Fruit fly (Drosophila melanogaster) whole organism, prepupa: ENCODE measurements around the gene CG34417.

Experiments
- CG10631 ChIP-seq: fragments of 200-800 bp; sonication (Bioruptor generic); optimal IDR thresholded peaks from 2 replicates; lab custom pipeline; 2016; ENCODE audit warnings: missing biosample characterization, missing genetic modification characterization
- CG10669 ChIP-seq: fragments of 200-800 bp; sonication (Bioruptor generic); optimal IDR thresholded peaks from 3 replicates; lab custom pipeline; 2018; ENCODE audit warnings: missing biosample characterization, mild to moderate bottlenecking, missing genetic modification characterization, moderate library complexity
- CG11294 ChIP-seq: fragments of 200-800 bp; sonication (Bioruptor generic); IDR thresholded peaks from 2 replicates; pipeline ENCODE4 v1.3.6; 2022; ENCODE audit warnings: missing biosample characterization, missing genetic modification characterization
- CG11762 ChIP-seq: fragments of 200-800 bp; sonication (Bioruptor generic); optimal IDR thresholded peaks from 3 replicates; lab custom pipeline; 2016; ENCODE audit warnings: missing biosample characterization, missing genetic modification characterization; ENCODE audit not compliant: insufficient read depth
- CG11902 ChIP-seq: fragments of 200-800 bp; sonication (Bioruptor generic); optimal IDR thresholded peaks from 3 replicates; lab custom pipeline; 2016; ENCODE audit warnings: missing biosample characterization, missing genetic modification characterization
- CG15336 ChIP-seq: fragments of 200-800 bp; sonication (Bioruptor generic); IDR thresholded peaks from 2 replicates; pipeline ENCODE4 v1.3.6; 2022; ENCODE audit warnings: missing biosample characterization, missing genetic modification characterization
- CG1621 ChIP-seq: fragments of 200-800 bp; sonication (Bioruptor generic); optimal IDR thresholded peaks from 3 replicates; lab custom pipeline; 2018; ENCODE audit warnings: missing biosample characterization, mild to moderate bottlenecking, missing genetic modification characterization
- CG3032 ChIP-seq: fragments of 200-800 bp; optimal IDR thresholded peaks from 2 replicates; lab custom pipeline; 2019; ENCODE audit warnings: missing biosample characterization, mild to moderate bottlenecking, missing genetic modification characterization, moderate library complexity
- CG31627 ChIP-seq: fragments of 200-800 bp; sonication (Bioruptor generic); optimal IDR thresholded peaks from 3 replicates; lab custom pipeline; 2016; ENCODE audit warnings: missing biosample characterization, missing genetic modification characterization
- CG34406 ChIP-seq: fragments of 200-800 bp; sonication (Bioruptor generic); optimal IDR thresholded peaks from 3 replicates; lab custom pipeline; 2016; ENCODE audit warnings: missing biosample characterization, missing genetic modification characterization
- CG3919 ChIP-seq: fragments of 200-800 bp; sonication (Bioruptor generic); optimal IDR thresholded peaks from 3 replicates; lab custom pipeline; 2016; ENCODE audit warnings: missing biosample characterization, missing genetic modification characterization
- CG4318 ChIP-seq: fragments of 200-800 bp; sonication (Bioruptor generic); optimal IDR thresholded peaks from 3 replicates; lab custom pipeline; 2017; ENCODE audit warnings: missing biosample characterization, mild to moderate bottlenecking, missing genetic modification characterization
- CG6163 ChIP-seq: fragments of 200-800 bp; sonication (Bioruptor generic); IDR thresholded peaks from 3 replicates; pipeline ENCODE4 v1.3.6; 2022; ENCODE audit warnings: missing biosample characterization, missing genetic modification characterization
- CG6792 ChIP-seq: fragments of 200-800 bp; sonication (Bioruptor generic); optimal IDR thresholded peaks from 3 replicates; lab custom pipeline; 2016; ENCODE audit warnings: missing biosample characterization, missing genetic modification characterization
- CG6808 ChIP-seq: fragments of 200-800 bp; sonication (Bioruptor generic); optimal IDR thresholded peaks from 3 replicates; lab custom pipeline; 2017; ENCODE audit warnings: missing biosample characterization, missing genetic modification characterization, mild to moderate bottlenecking, moderate library complexity, missing genetic modification reagents
- CG7368 ChIP-seq: fragments of 200-800 bp; sonication (Bioruptor generic); optimal IDR thresholded peaks from 3 replicates; lab custom pipeline; 2016; ENCODE audit warnings: missing biosample characterization, missing genetic modification characterization
- CG8119 ChIP-seq: fragments of 200-800 bp; sonication (Bioruptor generic); IDR thresholded peaks from 3 replicates; pipeline ENCODE4 v1.3.6; 2022; ENCODE audit warnings: missing biosample characterization, missing genetic modification characterization
- CG8632 ChIP-seq: fragments of 200-800 bp; sonication (Bioruptor generic); optimal IDR thresholded peaks from 3 replicates; lab custom pipeline; 2016; ENCODE audit warnings: missing biosample characterization, missing genetic modification characterization
- CG9139 ChIP-seq: fragments of 200-800 bp; sonication (Bioruptor generic); optimal IDR thresholded peaks from 3 replicates; lab custom pipeline; 2017; ENCODE audit warnings: missing biosample characterization, mild to moderate bottlenecking, missing genetic modification characterization
- Eip75B ChIP-seq: fragments of 200-800 bp; sonication (Bioruptor generic); optimal IDR thresholded peaks from 3 replicates; lab custom pipeline; 2016; ENCODE audit warnings: missing biosample characterization, missing genetic modification characterization
- Eip78C ChIP-seq: fragments of 200-800 bp; sonication (Bioruptor generic); peaks from one replicate; lab custom pipeline; 2016; ENCODE audit warnings: missing biosample characterization, missing genetic modification characterization
- Eip93F ChIP-seq: fragments of 200-800 bp; sonication (Bioruptor generic); optimal IDR thresholded peaks from 2 replicates; lab custom pipeline; 2016; ENCODE audit warnings: missing biosample characterization, mild to moderate bottlenecking, missing genetic modification characterization
- Ets21C ChIP-seq: fragments of 200-800 bp; sonication (Bioruptor generic); optimal IDR thresholded peaks from 3 replicates; lab custom pipeline; 2016; ENCODE audit warnings: missing biosample characterization, missing genetic modification characterization
- Gug ChIP-seq: fragments of 200-800 bp; sonication (Bioruptor generic); IDR thresholded peaks from 2 replicates; pipeline ENCODE4 v1.3.6; 2022; ENCODE audit warnings: missing biosample characterization, missing genetic modification characterization
- Hr39 ChIP-seq: fragments of 200-800 bp; sonication (Bioruptor generic); optimal IDR thresholded peaks from 2 replicates; lab custom pipeline; 2016; ENCODE audit warnings: missing biosample characterization, missing genetic modification characterization
- Hr4 ChIP-seq: fragments of 200-800 bp; sonication (Bioruptor generic); optimal IDR thresholded peaks from 3 replicates; lab custom pipeline; 2016; ENCODE audit warnings: missing biosample characterization, missing genetic modification characterization
- Met ChIP-seq: fragments of 200-800 bp; sonication (Bioruptor generic); optimal IDR thresholded peaks from 3 replicates; lab custom pipeline; 2016; ENCODE audit warnings: missing biosample characterization, missing genetic modification characterization
- Smox ChIP-seq: fragments of 200-800 bp; sonication (Bioruptor generic); optimal IDR thresholded peaks from 3 replicates; lab custom pipeline; 2016; ENCODE audit warnings: missing biosample characterization, missing genetic modification characterization
- Sox102F ChIP-seq: fragments of 200-800 bp; sonication (Bioruptor generic); optimal IDR thresholded peaks from 2 replicates; lab custom pipeline; 2016; ENCODE audit warnings: missing biosample characterization, mild to moderate bottlenecking, missing genetic modification characterization
- Sox14 ChIP-seq: fragments of 200-800 bp; sonication (Bioruptor generic); optimal IDR thresholded peaks from 3 replicates; lab custom pipeline; 2016; ENCODE audit warnings: missing biosample characterization, missing genetic modification characterization
- Sox15 ChIP-seq: fragments of 200-800 bp; sonication (Bioruptor generic); optimal IDR thresholded peaks from 3 replicates; lab custom pipeline; 2016; ENCODE audit warnings: missing biosample characterization, missing genetic modification characterization
- achi ChIP-seq: fragments of 200-800 bp; sonication (Bioruptor generic); optimal IDR thresholded peaks from 3 replicates; lab custom pipeline; 2016; ENCODE audit warnings: missing biosample characterization, missing genetic modification characterization
- acj6 ChIP-seq: fragments of 200-800 bp; sonication (Bioruptor generic); optimal IDR thresholded peaks from 3 replicates; lab custom pipeline; 2016; ENCODE audit warnings: missing biosample characterization, missing genetic modification characterization
- cyc ChIP-seq: fragments of 200-800 bp; sonication (Bioruptor generic); optimal IDR thresholded peaks from 3 replicates; lab custom pipeline; 2016; ENCODE audit warnings: missing biosample characterization, missing genetic modification characterization
- dac ChIP-seq: fragments of 200-800 bp; sonication (Bioruptor generic); optimal IDR thresholded peaks from 2 replicates; lab custom pipeline; 2017; ENCODE audit warnings: missing biosample characterization, mild to moderate bottlenecking, missing genetic modification characterization
- dsx ChIP-seq: fragments of 200-800 bp; optimal IDR thresholded peaks from 3 replicates; lab custom pipeline; 2019; ENCODE audit warnings: missing biosample characterization, mild to moderate bottlenecking, missing genetic modification characterization, moderate library complexity; ENCODE audit not compliant: poor library complexity, severe bottlenecking
- eg ChIP-seq: fragments of 200-800 bp; sonication (Bioruptor generic); IDR thresholded peaks from 3 replicates; pipeline ENCODE4 v1.3.6; 2022; ENCODE audit warnings: missing biosample characterization, missing genetic modification characterization
- esn ChIP-seq: fragments of 200-800 bp; sonication (Bioruptor generic); optimal IDR thresholded peaks from 2 replicates; lab custom pipeline; 2016; ENCODE audit warnings: missing biosample characterization, mild to moderate bottlenecking, missing genetic modification characterization, moderate library complexity
- fd59A ChIP-seq: fragments of 200-800 bp; sonication (Bioruptor generic); optimal IDR thresholded peaks from 2 replicates; lab custom pipeline; 2017; ENCODE audit warnings: missing biosample characterization, mild to moderate bottlenecking, missing genetic modification characterization, missing genetic modification reagents
- fd85E ChIP-seq: fragments of 200-800 bp; sonication (Bioruptor generic); optimal IDR thresholded peaks from 3 replicates; lab custom pipeline; 2016; ENCODE audit warnings: missing biosample characterization, missing genetic modification characterization
- fkh ChIP-seq: fragments of 200-800 bp; sonication (Bioruptor generic); optimal IDR thresholded peaks from 3 replicates; lab custom pipeline; 2017; ENCODE audit warnings: missing biosample characterization, mild to moderate bottlenecking, missing genetic modification characterization, moderate library complexity
- net ChIP-seq: fragments of 200-800 bp; sonication (Bioruptor generic); optimal IDR thresholded peaks from 3 replicates; lab custom pipeline; 2016; ENCODE audit warnings: missing biosample characterization, missing genetic modification characterization
- salr ChIP-seq, 2 experiments: fragments of 200-800 bp; sonication (Bioruptor generic); optimal IDR thresholded peaks; 3 replicates each; lab custom pipeline; 2016 to 2018; ENCODE audit warnings: missing biosample characterization in 2 of 2, missing genetic modification characterization in 2 of 2, mild to moderate bottlenecking in 1 of 2
- spab ChIP-seq: fragments of 200-800 bp; sonication (Bioruptor generic); optimal IDR thresholded peaks from 2 replicates; lab custom pipeline; 2017; ENCODE audit warnings: missing biosample characterization, mild to moderate bottlenecking, missing genetic modification characterization, missing genetic modification reagents
- ss ChIP-seq, 2 experiments: fragments of 200-800 bp; sonication (Bioruptor generic); optimal IDR thresholded peaks; 2 replicates in 1 of 2; 3 replicates in 1 of 2; lab custom pipeline; 2017 to 2018; ENCODE audit warnings: mild to moderate bottlenecking in 2 of 2, missing biosample characterization in 2 of 2, missing genetic modification characterization in 2 of 2, moderate library complexity in 1 of 2
- svp ChIP-seq: fragments of 200-800 bp; sonication (Bioruptor generic); peaks from one replicate; lab custom pipeline; 2016; ENCODE audit warnings: missing biosample characterization, missing genetic modification characterization
- topi ChIP-seq: fragments of 200-800 bp; sonication (Bioruptor generic); optimal IDR thresholded peaks from 3 replicates; lab custom pipeline; 2016; ENCODE audit warnings: missing biosample characterization, missing genetic modification characterization

CG34417 gene

DNA sequence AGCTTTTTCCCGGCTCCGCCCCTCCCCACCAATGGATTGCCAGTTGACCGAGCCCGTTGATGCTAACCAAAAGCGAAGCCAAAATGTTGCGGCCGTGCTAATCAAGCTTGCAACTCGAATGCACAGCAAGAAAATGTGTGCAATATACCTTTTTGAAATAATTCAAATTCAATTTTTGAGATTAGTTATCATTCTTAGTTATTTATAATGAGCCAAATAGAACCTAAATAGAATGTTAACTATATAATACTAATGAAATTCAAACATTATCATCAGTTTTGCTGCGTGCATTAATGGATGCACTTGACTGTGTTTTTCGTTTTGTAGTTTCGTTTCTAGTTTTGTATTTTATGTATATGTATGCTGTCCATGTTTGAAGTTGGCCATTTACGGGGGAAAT, 1.8 kb downstream of the CG34417 start (continued):
- TF ChIP-seq spab (GFP tag; lab: Kevin White, UChicago) (peak; percentile 27), CG9139 (GFP tag; lab: Kevin White, UChicago) (no peak), CG11902 (GFP tag; lab: Kevin White, UChicago) (no peak), CG8632 (peak; percentile 30), esn (GFP tag; lab: Kevin White, UChicago) (peak; percentile 59), cyc (peak; percentile 33), CG11762 (GFP tag; lab: Kevin White, UChicago) (peak; percentile 13), CG7368 (GFP tag; lab: Kevin White, UChicago) (peak; percentile 7), Eip93F (no peak), CG34406 (GFP tag; lab: Kevin White, UChicago) (peak; percentile 31), net (GFP tag; lab: Kevin White, UChicago) (peak; percentile 56), CG4318 (GFP tag; lab: Kevin White, UChicago) (peak; percentile 22), eg (GFP tag; lab: Robert Waterston, UW) (peak; percentile 87), fd59A (GFP tag; lab: Kevin White, UChicago) (peak; percentile 7), CG1621 (tag; lab: Kevin White, UChicago) (no peak), CG15336 (GFP tag; lab: Robert Waterston, UW) (peak; percentile 86), dsx (GFP tag; lab: Kevin White, UChicago) (peak; percentile 57), dac (GFP tag; lab: Kevin White, UChicago) (peak; percentile 0), Eip75B (GFP tag; lab: Kevin White, UChicago) (peak; percentile 43), CG3919 (GFP tag; lab: Kevin White, UChicago) (peak; percentile 44), fkh (GFP tag; lab: Kevin White, UChicago) (no peak), Hr4 (peak; percentile 64), CG10669 (GFP tag; lab: Kevin White, UChicago) (peak; percentile 36), Hr39 (GFP tag; lab: Kevin White, UChicago) (peak; percentile 31), Met (GFP tag; lab: Kevin White, UChicago) (peak; percentile 63), Smox (GFP tag; lab: Kevin White, UChicago) (peak; percentile 49), topi (peak; percentile 52), CG10631 (GFP tag; lab: Kevin White, UChicago) (peak; percentile 50), Sox14 (GFP tag; lab: Kevin White, UChicago) (peak; percentile 38), Ets21C (GFP tag; lab: Kevin White, UChicago) (no peak), CG31627 (peak; percentile 14)

DNA sequence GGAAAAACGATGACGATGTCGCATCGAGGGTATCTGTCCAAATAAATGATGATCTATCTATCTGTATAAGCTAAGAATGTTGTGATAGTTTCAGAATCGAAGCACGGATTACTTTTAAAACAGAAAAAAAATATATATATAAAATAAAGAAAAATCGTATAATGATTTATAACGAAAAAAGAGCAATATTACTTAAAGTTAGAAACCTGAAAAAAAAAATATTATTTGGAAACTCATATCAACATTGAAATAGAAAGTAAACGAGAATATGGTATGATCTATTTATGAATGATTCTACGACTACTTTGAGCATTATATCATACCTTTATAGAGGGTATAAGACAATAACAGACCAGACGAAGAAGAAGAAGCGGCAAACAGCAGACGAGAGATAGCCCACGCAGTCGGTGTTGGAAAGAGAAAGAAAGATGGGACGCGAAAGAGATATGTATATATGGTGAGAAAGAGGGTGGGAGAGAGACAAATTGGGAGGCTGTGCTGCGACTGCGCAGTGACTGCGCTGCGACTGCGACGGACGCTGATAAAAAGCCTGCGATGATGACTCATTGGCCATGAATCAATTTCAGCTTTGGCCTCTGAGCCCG, 3.1 kb downstream of the CG34417 start:
- TF ChIP-seq Sox15 (GFP tag; lab: Kevin White, UChicago) (no peak), achi (GFP tag; lab: Kevin White, UChicago) (no peak), Eip78C (peak; percentile 72), fd85E (GFP tag; lab: Kevin White, UChicago) (no peak), CG6808 (GFP tag; lab: Kevin White, UChicago) (no peak), fd59A (GFP tag; lab: Kevin White, UChicago) (no peak), salr (GFP tag; optimal IDR thresholded peaks at IDR 0.05; lab: Kevin White, UChicago) (peak in 1 of 2 experiments; percentile 1), svp (GFP tag; lab: Kevin White, UChicago) (peak; percentile 83), CG8119 (no peak), acj6 (GFP tag; lab: Kevin White, UChicago) (no peak), CG10631 (GFP tag; lab: Kevin White, UChicago) (peak; percentile 30), Sox102F (GFP tag; lab: Kevin White, UChicago) (no peak), CG6163 (0 out of 3 replicates have a peak, but pooled peaks have one; percentile 19), dsx (GFP tag; lab: Kevin White, UChicago) (no peak), Eip93F (no peak), CG34406 (GFP tag; lab: Kevin White, UChicago) (no peak), eg (GFP tag; lab: Robert Waterston, UW) (no peak), Met (GFP tag; lab: Kevin White, UChicago) (no peak), ss (GFP tag; optimal IDR thresholded peaks at IDR 0.05; lab: Kevin White, UChicago) (no peak), esn (GFP tag; lab: Kevin White, UChicago) (no peak), CG6792 (no peak), Ets21C (GFP tag; lab: Kevin White, UChicago) (no peak), Eip75B (GFP tag; lab: Kevin White, UChicago) (no peak), CG11294 (GFP tag; lab: Robert Waterston, UW) (no peak), Sox14 (GFP tag; lab: Kevin White, UChicago) (no peak), Hr39 (GFP tag; lab: Kevin White, UChicago) (no peak), CG4318 (GFP tag; lab: Kevin White, UChicago) (no peak), spab (GFP tag; lab: Kevin White, UChicago) (no peak), Gug (no peak), Hr4 (no peak), CG9139 (GFP tag; lab: Kevin White, UChicago) (no peak), CG3919 (GFP tag; lab: Kevin White, UChicago) (no peak), CG3032 (tag; lab: Kevin White, UChicago) (no peak)
